Worm (Caenorhabditis elegans) whole organism, L3 larva: ENCODE data around the gene Y24D9B.1.

Experiments used
- R02D3.7 ChIP-seq: fragments of 150-350 bp; optimal IDR thresholded peaks from 2 replicates; lab custom pipeline; 2014; ENCODE audit warnings: missing biosample characterization, missing genetic modification characterization
- ZK546.5 ChIP-seq: sonication (generic microtip); optimal IDR thresholded peaks from 2 replicates; lab custom pipeline; 2017; ENCODE audit warnings: missing biosample characterization, missing genetic modification characterization
- aly-2 ChIP-seq: fragments of 150-350 bp; optimal IDR thresholded peaks from 2 replicates; lab custom pipeline; 2014; ENCODE audit warnings: missing biosample characterization, missing genetic modification characterization
- ceh-16 ChIP-seq: sonication (generic microtip); optimal IDR thresholded peaks from 2 replicates; lab custom pipeline; 2017; ENCODE audit warnings: missing biosample characterization, missing genetic modification characterization
- ceh-82 ChIP-seq: fragments of 150-350 bp; optimal IDR thresholded peaks from 2 replicates; lab custom pipeline; 2014; ENCODE audit warnings: missing biosample characterization, missing genetic modification characterization
- ceh-9 ChIP-seq: sonication (generic microtip); optimal IDR thresholded peaks from 2 replicates; lab custom pipeline; 2018; ENCODE audit warnings: missing biosample characterization, missing genetic modification characterization
- egl-5 ChIP-seq: fragments of 150-350 bp; optimal IDR thresholded peaks from 2 replicates; lab custom pipeline; 2017; ENCODE audit warnings: missing biosample characterization, missing genetic modification reagents, missing genetic modification characterization, inconsistent platforms
- elt-1 ChIP-seq: fragments of 150-350 bp; optimal IDR thresholded peaks from 2 replicates; lab custom pipeline; 2014; ENCODE audit warnings: missing biosample characterization, missing genetic modification characterization
- elt-2 ChIP-seq: sonication (generic microtip); optimal IDR thresholded peaks from 2 replicates; lab custom pipeline; 2016; ENCODE audit warnings: missing genetic modification reagents, mild to moderate bottlenecking, missing genetic modification characterization, missing compliant biosample characterization
- eor-1 ChIP-seq, 2 experiments: fragments of 150-350 bp; optimal IDR thresholded peaks; 2 replicates each; lab custom pipeline; 2014 to 2018; ENCODE audit warnings: missing biosample characterization in 2 of 2, missing genetic modification characterization in 2 of 2
- fkh-2 ChIP-seq: fragments of 150-350 bp; optimal IDR thresholded peaks from 2 replicates; lab custom pipeline; 2014; ENCODE audit warnings: missing biosample characterization, missing genetic modification reagents, missing genetic modification characterization
- fos-1 ChIP-seq: fragments of 150-350 bp; optimal IDR thresholded peaks from 2 replicates; lab custom pipeline; 2014; ENCODE audit warnings: missing biosample characterization, missing genetic modification characterization
- hmg-11 ChIP-seq: sonication (generic microtip); optimal IDR thresholded peaks from 2 replicates; lab custom pipeline; 2016; ENCODE audit warnings: missing genetic modification characterization, missing compliant biosample characterization
- lin-15B ChIP-seq: fragments of 150-350 bp; optimal IDR thresholded peaks from 2 replicates; lab custom pipeline; 2014; ENCODE audit warnings: missing biosample characterization, missing genetic modification characterization
- lsy-12 ChIP-seq: sonication (generic microtip); optimal IDR thresholded peaks from 2 replicates; lab custom pipeline; 2016; ENCODE audit warnings: mild to moderate bottlenecking, missing genetic modification characterization, missing compliant biosample characterization
- mdl-1 ChIP-seq: fragments of 150-350 bp; optimal IDR thresholded peaks from 2 replicates; lab custom pipeline; 2014; ENCODE audit warnings: missing biosample characterization, missing genetic modification characterization
- nfya-1 ChIP-seq: sonication (generic microtip); optimal IDR thresholded peaks from 2 replicates; lab custom pipeline; 2017; ENCODE audit warnings: missing genetic modification characterization, mild to moderate bottlenecking, missing compliant biosample characterization, antibody characterized with exemption, moderate library complexity; ENCODE audit not compliant: insufficient read depth
- nhr-11 ChIP-seq: fragments of 150-350 bp; optimal IDR thresholded peaks from 2 replicates; lab custom pipeline; 2014; ENCODE audit warnings: missing biosample characterization, missing genetic modification characterization
- nhr-12 ChIP-seq: fragments of 150-350 bp; optimal IDR thresholded peaks from 2 replicates; lab custom pipeline; 2014; ENCODE audit warnings: missing biosample characterization, missing genetic modification characterization
- nhr-23 ChIP-seq: fragments of 150-350 bp; optimal IDR thresholded peaks from 2 replicates; lab custom pipeline; 2014; ENCODE audit warnings: missing biosample characterization, missing genetic modification reagents, missing genetic modification characterization
- nhr-237 ChIP-seq: fragments of 150-350 bp; optimal IDR thresholded peaks from 2 replicates; lab custom pipeline; 2014; ENCODE audit warnings: missing biosample characterization, missing genetic modification characterization
- nhr-25 ChIP-seq: sonication (generic microtip); optimal IDR thresholded peaks from 2 replicates; lab custom pipeline; 2017; ENCODE audit warnings: missing biosample characterization, missing genetic modification characterization
- nhr-28 ChIP-seq: fragments of 150-350 bp; optimal IDR thresholded peaks from 2 replicates; lab custom pipeline; 2014; ENCODE audit warnings: missing biosample characterization, missing genetic modification characterization
- nhr-43 ChIP-seq: sonication (generic microtip); optimal IDR thresholded peaks from 2 replicates; lab custom pipeline; 2016; ENCODE audit warnings: mild to moderate bottlenecking, missing genetic modification characterization, missing compliant biosample characterization; ENCODE audit not compliant: poor library complexity, severe bottlenecking
- nhr-67 ChIP-seq: fragments of 150-350 bp; optimal IDR thresholded peaks from 2 replicates; lab custom pipeline; 2014; ENCODE audit warnings: missing biosample characterization, missing genetic modification characterization
- nhr-76 ChIP-seq: fragments of 150-350 bp; sonication (generic microtip); optimal IDR thresholded peaks from 5 replicates; lab custom pipeline; 2014; ENCODE audit warnings: missing biosample characterization, missing genetic modification characterization
- nhr-77 ChIP-seq: fragments of 150-350 bp; optimal IDR thresholded peaks from 2 replicates; lab custom pipeline; 2014; ENCODE audit warnings: missing biosample characterization, missing genetic modification characterization
- pqm-1 ChIP-seq: fragments of 150-350 bp; optimal IDR thresholded peaks from 2 replicates; lab custom pipeline; 2017; ENCODE audit warnings: missing biosample characterization, missing genetic modification characterization, inconsistent platforms
- sea-2 ChIP-seq: fragments of 150-350 bp; sonication (generic microtip); optimal IDR thresholded peaks from 4 replicates; lab custom pipeline; 2014; ENCODE audit warnings: missing biosample characterization, missing genetic modification reagents, missing genetic modification characterization
- skn-1 ChIP-seq: fragments of 150-350 bp; optimal IDR thresholded peaks from 2 replicates; lab custom pipeline; 2014; ENCODE audit warnings: missing biosample characterization, missing genetic modification characterization
- tbx-2 ChIP-seq: sonication (generic microtip); optimal IDR thresholded peaks from 2 replicates; lab custom pipeline; 2016; ENCODE audit warnings: mild to moderate bottlenecking, missing genetic modification characterization, missing compliant biosample characterization
- zag-1 ChIP-seq: fragments of 150-350 bp; optimal IDR thresholded peaks from 2 replicates; lab custom pipeline; 2014; ENCODE audit warnings: missing biosample characterization, missing genetic modification characterization
- ztf-11 ChIP-seq: fragments of 150-350 bp; optimal IDR thresholded peaks from 2 replicates; lab custom pipeline; 2014; ENCODE audit warnings: missing biosample characterization, missing genetic modification characterization
- ztf-4 ChIP-seq: fragments of 150-350 bp; optimal IDR thresholded peaks from 2 replicates; lab custom pipeline; 2014; ENCODE audit warnings: missing biosample characterization, missing genetic modification characterization

Y24D9B.1 gene

ce11 chrIV:4284020-4284419, 33.1 kb upstream of the Y24D9B.1 start, which contains the start of gene F15E6.6:
Gene F15E6.6, minus strand, starts transcription at chrIV:4284120.
- no peak for TF ChIP-seq egl-5
- TF ChIP-seq ztf-4: no peak
- no peak for TF ChIP-seq fkh-2 (tag; lab: Kevin White, UChicago)
- TF ChIP-seq nhr-77 (tag; lab: Kevin White, UChicago): no peak
- no peak for TF ChIP-seq zag-1 (tag; lab: Kevin White, UChicago)
- TF ChIP-seq ceh-9: no peak
- TF ChIP-seq nhr-23 (tag; lab: Kevin White, UChicago): no peak
- TF ChIP-seq, all 47 proteins: peak for 0

DNA sequence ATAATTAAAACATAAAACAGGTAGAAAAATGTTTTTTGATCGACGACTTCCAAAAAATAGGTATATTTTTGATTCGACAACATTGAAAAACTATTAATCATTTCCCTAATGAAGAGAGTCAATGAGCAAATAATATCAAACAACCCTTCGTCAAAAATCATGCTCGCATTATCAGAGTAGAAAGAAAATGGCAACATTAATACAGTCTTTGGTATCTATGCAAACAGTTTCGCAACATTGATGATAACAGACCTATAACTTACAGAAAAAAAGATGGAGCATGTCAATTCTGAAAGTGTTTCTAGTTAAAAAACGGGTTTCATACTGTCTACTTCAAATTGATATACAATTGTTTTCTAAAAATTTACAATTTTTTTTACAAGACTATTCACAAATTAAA, 32.2 kb upstream of the Y24D9B.1 start:
- TF ChIP-seq nhr-28 (tag; lab: Kevin White, UChicago) (no peak), pqm-1 (peak; percentile 48), elt-2 (tag; lab: Kevin White, UChicago) (peak; percentile 64)

DNA sequence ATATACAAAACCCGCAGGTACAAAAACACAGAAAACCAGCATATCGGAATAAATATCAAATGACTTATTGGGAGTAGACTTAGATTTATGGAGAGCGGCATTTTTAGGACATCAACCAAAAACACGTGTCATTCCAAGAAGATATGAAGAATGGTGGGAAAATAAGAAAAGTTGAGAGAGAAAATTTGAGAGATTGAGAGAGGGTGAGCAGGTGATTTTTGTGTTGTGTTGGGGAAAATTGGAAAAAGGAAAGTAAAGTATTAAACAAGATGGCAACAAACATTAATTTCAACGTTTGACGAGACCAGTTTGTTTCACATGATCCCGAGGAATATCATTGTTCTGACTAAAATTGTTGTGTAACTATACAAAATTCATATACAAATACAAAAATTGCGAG, 28.8 kb upstream of the Y24D9B.1 start, which contains the start of gene srv-4:
srv-4 (minus strand) TSS at position 101 of the 400 bp plus-strand sequence.
- TF ChIP-seq tbx-2 (tag; lab: Kevin White, UChicago) (no peak), zag-1 (tag; lab: Kevin White, UChicago) (no peak), nfya-1 (tag; lab: Kevin White, UChicago) (no peak), eor-1 (tag; optimal IDR thresholded peaks at IDR 0.05; lab: Kevin White, UChicago) (no peak), nhr-67 (tag; lab: Kevin White, UChicago) (no peak), nhr-12 (tag; lab: Kevin White, UChicago) (no peak), mdl-1 (no peak), R02D3.7 (no peak), hmg-11 (no peak), ztf-4 (no peak), lin-15B (tag; lab: Kevin White, UChicago) (no peak), nhr-25 (tag; lab: Kevin White, UChicago) (no peak), sea-2 (GFP tag; lab: Kevin White, UChicago) (no peak), ZK546.5 (tag; lab: Kevin White, UChicago) (no peak), lsy-12 (tag; lab: Kevin White, UChicago) (no peak), skn-1 (tag; lab: Kevin White, UChicago) (no peak), nhr-76 (tag; lab: Kevin White, UChicago) (no peak), nhr-43 (tag; lab: Kevin White, UChicago) (no peak), fos-1 (tag; lab: Kevin White, UChicago) (no peak), nhr-11 (tag; lab: Kevin White, UChicago) (no peak)

- TF ChIP-seq ztf-11 (tag; lab: Kevin White, UChicago) (no peak), elt-1 (no peak), nhr-77 (tag; lab: Kevin White, UChicago) (no peak), R02D3.7 (no peak), lin-15B (tag; lab: Kevin White, UChicago) (no peak), nhr-67 (tag; lab: Kevin White, UChicago) (no peak), fkh-2 (tag; lab: Kevin White, UChicago) (no peak), aly-2 (tag; lab: Kevin White, UChicago) (no peak), ceh-16 (tag; lab: Kevin White, UChicago) (no peak), ceh-82 (tag; lab: Kevin White, UChicago) (no peak), hmg-11 (no peak)
Measured at ce11 chrIV:4289267-4289666, 27.9 kb upstream of the Y24D9B.1 start, which contains the start of gene F15E6.5. Gene F15E6.5, plus strand, starts transcription at chrIV:4289567.

- TF ChIP-seq eor-1 (tag; optimal IDR thresholded peaks at IDR 0.05; lab: Kevin White, UChicago) (no peak), nhr-43 (tag; lab: Kevin White, UChicago) (peak; percentile 30), nhr-237 (tag; lab: Kevin White, UChicago) (no peak)
Measured at ce11 chrIV:4290472-4290871, 26.7 kb upstream of the Y24D9B.1 start, which contains the start of gene dct-7. Gene dct-7, minus strand, starts transcription at chrIV:4290572.
